Worm (Caenorhabditis elegans) whole organism, L4/young adult: ENCODE measurements around the gene scd-1.

Source experiments
- W03F9.2 ChIP-seq: fragments of 150-350 bp; optimal IDR thresholded peaks from 2 replicates; lab custom pipeline; 2014; ENCODE audit warnings: missing biosample characterization, missing genetic modification characterization
- dao-5 ChIP-seq: sonication (generic microtip); optimal IDR thresholded peaks from 2 replicates; lab custom pipeline; 2016; ENCODE audit warnings: missing genotype, missing genetic modification characterization, moderate library complexity, missing compliant biosample characterization
- him-1 ChIP-seq: sonication (generic microtip); optimal IDR thresholded peaks from 2 replicates; lab custom pipeline; 2016; ENCODE audit warnings: missing genotype, missing genetic modification reagents, missing genetic modification characterization, missing compliant biosample characterization

DNA sequence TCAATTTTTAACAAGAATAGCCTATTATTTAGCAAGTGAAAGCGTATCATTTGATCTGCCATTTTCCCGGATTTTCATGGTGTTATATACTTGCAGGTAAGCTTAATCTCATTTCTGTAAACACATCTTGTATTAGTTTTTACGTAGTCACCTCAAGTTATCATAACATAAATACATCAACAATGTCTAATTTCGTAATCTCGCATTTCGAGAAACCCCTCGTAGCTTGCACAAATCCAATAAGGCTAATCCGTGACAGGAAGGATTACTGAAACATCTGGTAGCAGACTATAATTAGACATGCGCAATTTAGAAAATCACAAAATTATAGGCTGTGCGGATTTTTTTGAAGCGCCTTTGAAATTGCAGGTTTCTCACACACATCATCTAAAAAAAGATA lies 1.1 kb downstream of the scd-1 start:
- TF ChIP-seq him-1 (tag; lab: Kevin White, UChicago) (no peak), W03F9.2 (tag; lab: Kevin White, UChicago) (no peak), dao-5 (tag; lab: Kevin White, UChicago) (no peak)
